Worm (Caenorhabditis elegans): ENCODE data around the gene C31H1.2.

The C31H1.2 gene

DNA sequence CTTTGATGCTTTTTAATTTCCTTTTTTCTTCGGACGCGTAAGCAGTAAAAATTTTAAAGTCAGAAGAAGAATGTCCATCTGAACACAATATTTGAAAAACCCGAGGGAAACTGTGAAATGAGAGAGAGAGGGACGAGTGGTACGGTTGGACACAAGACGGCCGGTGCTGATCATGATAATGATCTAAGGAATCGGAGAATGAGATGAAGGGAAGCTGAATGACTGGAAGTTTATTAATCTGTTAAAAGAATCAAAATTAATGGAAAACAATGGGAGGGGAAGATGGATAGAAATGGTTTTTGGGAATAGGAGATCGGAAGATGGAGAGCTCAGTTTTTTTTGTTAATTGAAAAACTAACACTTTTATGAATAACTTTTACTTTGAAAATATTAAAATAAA is 32.4 kb upstream of the C31H1.2 start:
- TF ChIP-seq nhr-76 (tag; optimal IDR thresholded peaks at IDR 0.05) (no peak), zip-11 (GFP tag; IDR thresholded peaks at IDR 0.05) (no peak), F44E2.7 (GFP tag; IDR thresholded peaks at IDR 0.05) (no peak), daf-19 (GFP tag; conservative IDR thresholded peaks at IDR 0.05) (no peak), nhr-25 (tag; optimal IDR thresholded peaks at IDR 0.05; ENCODE audit: borderline replicate concordance, insufficient read depth) (no peak), vab-7 (GFP tag; IDR thresholded peaks at IDR 0.05) (no peak), daf-12 (tag; optimal IDR thresholded peaks at IDR 0.05) (no peak), lir-3 (tag; optimal IDR thresholded peaks at IDR 0.05) (no peak)

DNA sequence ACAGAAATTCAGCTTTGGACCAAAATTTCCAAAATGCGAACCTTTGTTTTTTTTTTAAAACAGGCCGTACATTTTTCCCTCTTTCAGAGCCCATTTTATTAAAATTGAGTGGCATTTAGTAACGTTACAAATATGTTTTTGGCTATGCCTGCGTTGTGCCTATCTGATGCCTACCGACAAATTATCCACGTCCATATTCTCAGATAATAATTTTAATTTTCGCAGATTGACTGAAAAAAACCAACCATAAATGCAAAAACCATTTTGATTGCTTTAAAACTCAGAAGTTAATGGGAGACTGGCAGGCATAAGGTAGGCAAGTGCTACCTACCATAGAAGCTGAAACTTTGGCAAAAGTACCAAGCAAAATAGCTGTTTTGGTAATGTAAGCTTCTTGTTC is 30.4 kb upstream of the C31H1.2 start:
- TF ChIP-seq zip-2 (tag; optimal IDR thresholded peaks at IDR 0.05) (no peak), aha-1 (tag) (peak; percentile 92), F26F4.8 (GFP tag; conservative IDR thresholded peaks at IDR 0.05) (no peak)

DNA sequence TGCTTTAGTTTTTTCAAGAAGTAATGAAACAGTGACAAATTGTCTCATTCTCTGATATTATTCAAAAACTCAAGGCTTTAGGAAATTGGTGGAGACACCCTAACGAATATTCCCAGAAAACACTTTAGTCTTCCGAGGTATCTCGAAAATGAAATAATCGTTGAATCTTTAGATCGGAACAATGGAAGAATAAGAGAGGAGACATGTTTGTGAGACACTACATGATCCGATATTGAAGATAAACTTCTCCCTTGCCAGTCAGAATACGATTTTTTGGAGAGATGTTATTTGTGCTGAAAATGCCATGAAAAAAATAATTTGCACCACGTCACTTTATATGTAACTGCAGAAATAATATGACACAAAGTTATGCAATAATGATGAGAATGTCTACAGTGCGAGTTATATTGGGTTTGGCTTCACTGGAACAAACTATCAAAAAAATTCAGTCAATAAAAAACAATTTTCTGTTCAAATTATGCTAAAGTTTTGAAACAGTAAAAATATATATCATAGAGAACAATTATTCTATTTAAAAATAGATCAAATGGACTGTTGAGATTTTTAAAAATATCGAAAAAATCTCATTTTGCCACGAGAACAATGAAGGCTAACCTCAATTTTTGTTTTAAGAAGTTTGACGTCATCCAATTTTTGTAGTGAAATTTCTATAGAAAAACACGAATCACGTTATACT is 29.7 kb upstream of the C31H1.2 start:
- TF ChIP-seq aha-1 (tag) = peak; percentile 98
- TF ChIP-seq pha-4 (GFP tag; IDR thresholded peaks at IDR 0.05) = no peak
- no peak for TF ChIP-seq pha-4 (tag; optimal IDR thresholded peaks at IDR 0.05)
- peak in 1 of 2 experiments; percentile 90 for TF ChIP-seq unc-62 (GFP tag; optimal IDR thresholded peaks at IDR 0.05 in 1 of 2)
- no peak for TF ChIP-seq unc-62 (tag; optimal IDR thresholded peaks at IDR 0.05)

DNA sequence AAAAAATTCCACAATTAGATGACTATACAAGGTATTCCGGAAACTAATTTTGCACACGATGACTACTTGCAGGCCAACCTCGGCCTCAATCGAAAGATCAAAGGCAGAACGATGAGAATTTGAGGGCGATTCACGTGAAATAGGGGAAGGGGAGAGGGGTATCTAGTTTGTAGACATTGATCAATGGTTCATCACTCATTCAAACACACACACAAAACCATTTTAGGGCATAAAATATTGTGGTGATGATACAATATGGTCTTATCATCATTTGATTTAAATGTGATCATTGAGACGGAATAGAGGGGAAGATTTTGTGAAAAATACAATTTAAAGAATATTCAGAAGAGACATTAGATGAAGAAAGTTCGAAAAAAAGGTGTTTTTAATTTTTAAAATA is 28.3 kb upstream of the C31H1.2 start:
- TF ChIP-seq nhr-102 (tag; optimal IDR thresholded peaks at IDR 0.05) (peak; percentile 24), dve-1 (tag; optimal IDR thresholded peaks at IDR 0.05; ENCODE audit: insufficient read depth) (peak; percentile 72), sdz-12 (GFP tag; optimal IDR thresholded peaks at IDR 0.05) (no peak), mdl-1 (tag; optimal IDR thresholded peaks at IDR 0.05) (peak; percentile 9 to 49), daf-16 (GFP tag; optimal IDR thresholded peaks at IDR 0.05) (no peak), daf-16 (tag; optimal IDR thresholded peaks at IDR 0.05) (peak; percentile 67), Y75B8A.6 (GFP tag; IDR thresholded peaks at IDR 0.05) (no peak), pqm-1 (tag; optimal IDR thresholded peaks at IDR 0.05) (peak; percentile 4), lin-1 (GFP tag; IDR thresholded peaks at IDR 0.05) (0 out of 2 replicates have a peak, but pooled peaks have one; percentile 52), F26F4.8 (GFP tag; conservative IDR thresholded peaks at IDR 0.05) (no peak), hlh-11 (tag; optimal IDR thresholded peaks at IDR 0.05) (peak; percentile 57), lin-29 (GFP tag; IDR thresholded peaks at IDR 0.05) (no peak), nhr-48 (tag; optimal IDR thresholded peaks at IDR 0.05) (peak; percentile 24), Y105C5A.15 (GFP tag; IDR thresholded peaks at IDR 0.05) (no peak), dmd-6 (GFP tag; IDR thresholded peaks at IDR 0.05) (peak; percentile 85), dpl-1 (GFP tag; optimal IDR thresholded peaks at IDR 0.05) (peak; percentile 2), unc-62 (GFP tag; optimal IDR thresholded peaks at IDR 0.05 in 1 of 2) (peak in 1 of 2 experiments; percentile 34), unc-62 (tag; optimal IDR thresholded peaks at IDR 0.05) (no peak), nhr-77 (tag; optimal IDR thresholded peaks at IDR 0.05) (peak; percentile 58), arid-1 (GFP tag; conservative IDR thresholded peaks at IDR 0.05) (no peak), nhr-10 (tag; optimal IDR thresholded peaks at IDR 0.05) (peak; percentile 40), nhr-28 (tag; optimal IDR thresholded peaks at IDR 0.05) (peak; percentile 91), hlh-30 (tag; optimal IDR thresholded peaks at IDR 0.05; ENCODE audit: insufficient read depth) (peak; percentile 58), dmd-8 (GFP tag; IDR thresholded peaks at IDR 0.05) (no peak), ces-1 (GFP tag; optimal IDR thresholded peaks at IDR 0.05) (no peak), mxl-2 (GFP tag; conservative IDR thresholded peaks at IDR 0.05) (peak; percentile 71; the same call in 1 of the 2 replicates), jun-1 (tag; optimal IDR thresholded peaks at IDR 0.05) (no peak)
